Fruit fly (Drosophila melanogaster) whole organism, embryonic: ENCODE results near the gene CG32700.
A peak's percentile ranks its signal among the peaks of the same experiment; 100 is the strongest.

Experiments used
- C15 ChIP-seq: fragments of 200-800 bp; sonication (Bioruptor generic); IDR thresholded peaks from 3 replicates; pipeline ENCODE4 v1.3.6; 2022; ENCODE audit warnings: missing biosample characterization, missing genetic modification characterization
- CG11504 ChIP-seq: fragments of 200-800 bp; sonication (Bioruptor generic); optimal IDR thresholded peaks from 3 replicates; lab custom pipeline; 2019; ENCODE audit warnings: missing biosample characterization, mild to moderate bottlenecking, missing genetic modification characterization, moderate library complexity
- CG11723 ChIP-seq: fragments of 200-800 bp; sonication (Bioruptor generic); optimal IDR thresholded peaks from 2 replicates; lab custom pipeline; 2017; ENCODE audit warnings: missing biosample characterization, mild to moderate bottlenecking, missing genetic modification characterization
- CG12659 ChIP-seq: fragments of 200-800 bp; sonication (Bioruptor generic); optimal IDR thresholded peaks from 3 replicates; lab custom pipeline; 2017; ENCODE audit warnings: mild to moderate bottlenecking, missing biosample characterization, missing genetic modification reagents, missing genetic modification characterization
- CG14441 ChIP-seq: fragments of 200-800 bp; sonication (Bioruptor generic); IDR thresholded peaks from 2 replicates; pipeline ENCODE4 v1.3.6; 2022; ENCODE audit warnings: missing biosample characterization, missing genetic modification characterization
- CG15073 ChIP-seq: fragments of 200-800 bp; sonication (Bioruptor generic); optimal IDR thresholded peaks from 2 replicates; lab custom pipeline; 2016; ENCODE audit warnings: missing biosample characterization, missing genetic modification characterization
- CG1602 ChIP-seq: fragments of 200-800 bp; sonication (Bioruptor generic); optimal IDR thresholded peaks from 3 replicates; lab custom pipeline; 2016; ENCODE audit warnings: missing biosample characterization, missing genetic modification characterization
- CG2678 ChIP-seq: fragments of 200-800 bp; sonication (Bioruptor generic); optimal IDR thresholded peaks from 3 replicates; lab custom pipeline; 2019; ENCODE audit warnings: missing biosample characterization, mild to moderate bottlenecking, missing genetic modification characterization, moderate library complexity
- CG2875 ChIP-seq: fragments of 200-800 bp; sonication (Bioruptor generic); optimal IDR thresholded peaks from 2 replicates; lab custom pipeline; 2017; ENCODE audit warnings: missing biosample characterization, mild to moderate bottlenecking, missing genetic modification characterization, missing genetic modification reagents
- CG30431 ChIP-seq: fragments of 200-800 bp; sonication (Bioruptor generic); optimal IDR thresholded peaks from 2 replicates; lab custom pipeline; 2017; ENCODE audit warnings: missing biosample characterization, missing genetic modification characterization
- CG3726 ChIP-seq: fragments of 200-800 bp; sonication (Bioruptor generic); IDR thresholded peaks from 3 replicates; pipeline ENCODE4, ENCODE4 v1.3.6; 2022; ENCODE audit warnings: missing biosample characterization, missing genetic modification characterization
- CG7839 ChIP-seq: fragments of 200-800 bp; sonication (Bioruptor generic); optimal IDR thresholded peaks from 3 replicates; lab custom pipeline; 2018; ENCODE audit warnings: missing biosample characterization, mild to moderate bottlenecking, missing genetic modification characterization, moderate library complexity
- CG8290 ChIP-seq, 3 experiments: fragments of 200-800 bp; sonication (Bioruptor generic); optimal IDR thresholded peaks; 2 replicates each; lab custom pipeline; 2016 to 2019; ENCODE audit warnings: missing biosample characterization in 3 of 3, missing genetic modification characterization in 3 of 3, mild to moderate bottlenecking in 2 of 3, moderate library complexity in 1 of 3
- CG8924 ChIP-seq: fragments of 200-800 bp; optimal IDR thresholded peaks from 3 replicates; lab custom pipeline; 2019; ENCODE audit warnings: missing biosample characterization, mild to moderate bottlenecking, missing genetic modification characterization, moderate library complexity
- CG9727 ChIP-seq: fragments of 200-800 bp; sonication (Bioruptor generic); optimal IDR thresholded peaks from 3 replicates; lab custom pipeline; 2017; ENCODE audit warnings: missing biosample characterization, mild to moderate bottlenecking, missing genetic modification characterization
- CHES-1-like ChIP-seq: fragments of 200-800 bp; sonication (Bioruptor generic); optimal IDR thresholded peaks from 2 replicates; lab custom pipeline; 2016; ENCODE audit warnings: missing biosample characterization, missing genetic modification characterization
- Camta ChIP-seq: fragments of 200-800 bp; sonication (Bioruptor generic); optimal IDR thresholded peaks from 2 replicates; lab custom pipeline; 2016; ENCODE audit warnings: missing biosample characterization, missing genetic modification characterization
- D ChIP-seq, 2 experiments: fragments of 200-800 bp in 1 of 2; fragments of >200 bp in 1 of 2; sonication (Bioruptor generic) in 1 of 2; optimal IDR thresholded peaks; 2 replicates in 1 of 2; 3 replicates in 1 of 2; lab custom pipeline; 2017; ENCODE audit warnings: mild to moderate bottlenecking in 1 of 2, missing biosample characterization in 1 of 2, missing genetic modification characterization in 1 of 2, missing genetic modification reagents in 1 of 2
- Dek ChIP-seq: fragments of 200-800 bp; sonication (Bioruptor generic); optimal IDR thresholded peaks from 3 replicates; lab custom pipeline; 2019; ENCODE audit warnings: missing biosample characterization, mild to moderate bottlenecking, missing genetic modification characterization, moderate library complexity
- Dfd ChIP-seq, 2 experiments: fragments of >200 bp; optimal IDR thresholded peaks; 2 replicates each; lab custom pipeline; 2017; ENCODE audit warnings: missing biosample characterization in 2 of 2, missing genetic modification characterization in 2 of 2
- Ets97D ChIP-seq: fragments of 200-800 bp; sonication (Bioruptor generic); optimal IDR thresholded peaks from 3 replicates; lab custom pipeline; 2016; ENCODE audit warnings: missing biosample characterization, missing genetic modification characterization
- Gug ChIP-seq: fragments of 200-800 bp; sonication (Bioruptor generic); IDR thresholded peaks from 4 replicates; pipeline ENCODE4 v1.3.6; 2022; ENCODE audit warnings: missing biosample characterization, missing genetic modification characterization
- Hand ChIP-seq: fragments of 200-800 bp; sonication (Bioruptor generic); optimal IDR thresholded peaks from 2 replicates; lab custom pipeline; 2017; ENCODE audit warnings: mild to moderate bottlenecking, missing biosample characterization, missing genetic modification reagents, missing genetic modification characterization
- Hey ChIP-seq: fragments of 200-800 bp; sonication (Bioruptor generic); optimal IDR thresholded peaks from 3 replicates; lab custom pipeline; 2018; ENCODE audit warnings: missing biosample characterization, mild to moderate bottlenecking, missing genetic modification characterization
- Hmx ChIP-seq: fragments of 200-800 bp; sonication (Bioruptor generic); optimal IDR thresholded peaks from 2 replicates; lab custom pipeline; 2016; ENCODE audit warnings: missing biosample characterization, missing genetic modification characterization
- Med ChIP-seq: fragments of 200-800 bp; sonication (Bioruptor generic); peaks from one replicate; lab custom pipeline; 2016; ENCODE audit warnings: missing biosample characterization, missing genetic modification characterization, mild to moderate bottlenecking, inconsistent platforms, moderate library complexity
- NfI ChIP-seq: fragments of 200-800 bp; sonication (Bioruptor generic); optimal IDR thresholded peaks from 3 replicates; lab custom pipeline; 2018; ENCODE audit warnings: missing biosample characterization, mild to moderate bottlenecking, missing genetic modification characterization, moderate library complexity
- Pdp1 ChIP-seq, 2 experiments: fragments of 200-800 bp; sonication (Bioruptor generic); optimal IDR thresholded peaks; 3 replicates each; lab custom pipeline; 2016; ENCODE audit warnings: missing biosample characterization in 2 of 2, missing genetic modification characterization in 2 of 2, mild to moderate bottlenecking in 1 of 2, moderate library complexity in 1 of 2
- Spps ChIP-seq: fragments of 200-800 bp; sonication (Bioruptor generic); optimal IDR thresholded peaks from 2 replicates; lab custom pipeline; 2018; ENCODE audit warnings: missing biosample characterization, mild to moderate bottlenecking, missing genetic modification characterization
- Stat92E ChIP-seq, 3 experiments: fragments of >200 bp in 2 of 3; fragments of 200-800 bp in 1 of 3; sonication (Bioruptor generic) in 1 of 3; optimal IDR thresholded peaks; 2 replicates each; lab custom pipeline; 2017 to 2019; ENCODE audit warnings: missing biosample characterization in 3 of 3, missing genetic modification characterization in 3 of 3, mild to moderate bottlenecking in 1 of 3, moderate library complexity in 1 of 3
- bcd ChIP-seq: fragments of 200-800 bp; sonication (Bioruptor generic); optimal IDR thresholded peaks from 2 replicates; lab custom pipeline; 2017; ENCODE audit warnings: missing biosample characterization, mild to moderate bottlenecking, missing genetic modification characterization
- crc ChIP-seq: fragments of 200-800 bp; sonication (Bioruptor generic); optimal IDR thresholded peaks from 2 replicates; lab custom pipeline; 2016; ENCODE audit warnings: missing biosample characterization, missing genetic modification characterization
- crp ChIP-seq, 2 experiments: fragments of 200-800 bp; sonication (Bioruptor generic); optimal IDR thresholded peaks; 2 replicates in 1 of 2; 3 replicates in 1 of 2; lab custom pipeline; 2017; ENCODE audit warnings: missing biosample characterization in 2 of 2, missing genetic modification characterization in 2 of 2, mild to moderate bottlenecking in 1 of 2, moderate library complexity in 1 of 2
- eyg ChIP-seq: fragments of 200-800 bp; sonication (Bioruptor generic); optimal IDR thresholded peaks from 3 replicates; lab custom pipeline; 2016; ENCODE audit warnings: missing biosample characterization, missing genetic modification characterization
- ind ChIP-seq: fragments of 200-800 bp; sonication (Bioruptor generic); optimal IDR thresholded peaks from 3 replicates; lab custom pipeline; 2016; ENCODE audit warnings: missing biosample characterization, missing genetic modification characterization
- inv ChIP-seq: fragments of 200-800 bp; sonication (Bioruptor generic); IDR thresholded peaks from 2 replicates; pipeline ENCODE4 v1.3.6; 2022; ENCODE audit warnings: missing biosample characterization, missing genetic modification characterization; ENCODE audit not compliant: partially characterized antibody
- kah ChIP-seq: fragments of 200-800 bp; sonication (Bioruptor generic); optimal IDR thresholded peaks from 2 replicates; lab custom pipeline; 2018; ENCODE audit warnings: missing biosample characterization, mild to moderate bottlenecking, missing genetic modification characterization
- klu ChIP-seq: fragments of 200-800 bp; sonication (Bioruptor generic); IDR thresholded peaks from 2 replicates; pipeline ENCODE4 v1.3.6; 2022; ENCODE audit warnings: missing biosample characterization, missing genetic modification characterization
- luna ChIP-seq: fragments of 200-800 bp; sonication (Bioruptor generic); optimal IDR thresholded peaks from 2 replicates; lab custom pipeline; 2016; ENCODE audit warnings: missing biosample characterization, missing genetic modification characterization
- mam ChIP-seq: fragments of 200-800 bp; sonication (Bioruptor generic); optimal IDR thresholded peaks from 3 replicates; lab custom pipeline; 2016; ENCODE audit warnings: missing biosample characterization, missing genetic modification characterization
- pan ChIP-seq, 4 experiments: fragments of >200 bp in 3 of 4; fragments of 200-800 bp in 1 of 4; sonication (Bioruptor generic) in 1 of 4; optimal IDR thresholded peaks in 3 of 4; IDR thresholded peaks in 1 of 4; 2 replicates each; pipeline versions ENCODE4 v1.3.6 to Lab custom; 2017 to 2022; ENCODE audit warnings: missing biosample characterization in 2 of 4, missing genetic modification characterization in 2 of 4, mixed read lengths in 1 of 4
- pros ChIP-seq: fragments of 200-800 bp; sonication (Bioruptor generic); optimal IDR thresholded peaks from 3 replicates; lab custom pipeline; 2019; ENCODE audit warnings: missing biosample characterization, mild to moderate bottlenecking, missing genetic modification characterization, moderate library complexity
- salm ChIP-seq: fragments of 200-800 bp; sonication (Bioruptor generic); optimal IDR thresholded peaks from 2 replicates; lab custom pipeline; 2018; ENCODE audit warnings: missing biosample characterization, mild to moderate bottlenecking, missing genetic modification characterization
- sens ChIP-seq: fragments of 200-800 bp; sonication (Bioruptor generic); peaks from one replicate; lab custom pipeline; 2016; ENCODE audit warnings: missing biosample characterization, missing genetic modification characterization
- sim ChIP-seq: fragments of 200-800 bp; sonication (Bioruptor generic); IDR thresholded peaks from 2 replicates; pipeline ENCODE4 v1.3.6; 2022; ENCODE audit warnings: missing biosample characterization, missing genetic modification characterization
- tup ChIP-seq: fragments of 200-800 bp; sonication (Bioruptor generic); optimal IDR thresholded peaks from 2 replicates; lab custom pipeline; 2016; ENCODE audit warnings: missing biosample characterization, mild to moderate bottlenecking, missing genetic modification characterization, moderate library complexity
- usp ChIP-seq: fragments of >200 bp; optimal IDR thresholded peaks from 2 replicates; lab custom pipeline; 2017; ENCODE audit warnings: missing biosample characterization, missing genetic modification characterization
- yki ChIP-seq: fragments of >200 bp; optimal IDR thresholded peaks from 3 replicates; lab custom pipeline; 2018
- zen2 ChIP-seq: fragments of 200-800 bp; sonication (Bioruptor generic); IDR thresholded peaks from 3 replicates; pipeline ENCODE4 v1.3.6; 2022; ENCODE audit warnings: missing biosample characterization, missing genetic modification characterization; ENCODE audit not compliant: partially characterized antibody
- zfh2 ChIP-seq: fragments of 200-800 bp; sonication (Bioruptor generic); optimal IDR thresholded peaks from 2 replicates; lab custom pipeline; 2016; ENCODE audit warnings: missing biosample characterization, missing genetic modification characterization

CG32700 gene

dm6 chrX:9485899-9486298 lies 64.7 kb downstream of the CG32700 start (continued):
- TF ChIP-seq pan (optimal IDR thresholded peaks at IDR 0.05; lab: Kevin White, UChicago) (no peak), pan (GFP tag; optimal IDR thresholded peaks at IDR 0.05 in 1 of 2, IDR thresholded peaks at IDR 0.05 in 1 of 2) (no peak), CG9727 (GFP tag; lab: Kevin White, UChicago) (peak; percentile 13), Ets97D (no peak), Med (GFP tag; lab: Kevin White, UChicago) (no peak), CG8290 (GFP tag; optimal IDR thresholded peaks at IDR 0.05; lab: Kevin White, UChicago) (no peak), CG8290 (tag; optimal IDR thresholded peaks at IDR 0.05; lab: Kevin White, UChicago) (no peak), Hey (tag; lab: Kevin White, UChicago) (no peak), CG7839 (tag; lab: Kevin White, UChicago) (peak; percentile 40), Hmx (GFP tag; lab: Kevin White, UChicago) (no peak), yki (lab: Kevin White, UChicago) (no peak), bcd (GFP tag; lab: Kevin White, UChicago) (no peak), Camta (GFP tag; lab: Kevin White, UChicago) (no peak), Hand (GFP tag; lab: Kevin White, UChicago) (no peak), sim (no peak), Stat92E (GFP tag; optimal IDR thresholded peaks at IDR 0.05; lab: Kevin White, UChicago) (no peak), CG1602 (GFP tag; lab: Kevin White, UChicago) (no peak), Dek (no peak), luna (no peak), D (optimal IDR thresholded peaks at IDR 0.05; lab: Kevin White, UChicago) (no peak), D (GFP tag; optimal IDR thresholded peaks at IDR 0.05; lab: Kevin White, UChicago) (no peak), CG8924 (tag; lab: Kevin White, UChicago) (peak; percentile 3), CHES-1-like (GFP tag; lab: Kevin White, UChicago) (no peak), klu (no peak), tup (GFP tag; lab: Kevin White, UChicago) (no peak), crc (no peak), CG14441 (GFP tag; lab: Robert Waterston, UW) (no peak)
- TF ChIP-seq, all 482 proteins: peak for 41

dm6 chrX:9485175-9485574 lies 65.5 kb downstream of the CG32700 start:
- TF ChIP-seq pros (GFP tag; lab: Kevin White, UChicago) (no peak), NfI (GFP tag; lab: Kevin White, UChicago) (no peak), Dfd (GFP tag; optimal IDR thresholded peaks at IDR 0.05; lab: Kevin White, UChicago) (peak in 1 of 2 experiments; percentile 67), zfh2 (GFP tag; lab: Kevin White, UChicago) (no peak), salm (tag; lab: Kevin White, UChicago) (no peak), zen2 (GFP tag; lab: Robert Waterston, UW) (no peak), CG11723 (no peak), sens (peak; percentile 16), ind (no peak), inv (GFP tag; lab: Robert Waterston, UW) (0 out of 2 replicates have a peak, but pooled peaks have one; percentile 17), Pdp1 (GFP tag; optimal IDR thresholded peaks at IDR 0.05; lab: Kevin White, UChicago) (no peak), eyg (no peak), CG11504 (tag; lab: Kevin White, UChicago) (peak; percentile 9), luna (no peak), CG2678 (no peak), CG12659 (GFP tag; lab: Kevin White, UChicago) (no peak), CG30431 (no peak), kah (GFP tag; lab: Kevin White, UChicago) (no peak), mam (GFP tag; lab: Kevin White, UChicago) (no peak), CG15073 (GFP tag; lab: Kevin White, UChicago) (no peak), CG2875 (GFP tag; lab: Kevin White, UChicago) (no peak), usp (GFP tag; lab: Kevin White, UChicago) (no peak), Spps (tag; lab: Kevin White, UChicago) (no peak), C15 (GFP tag; lab: Robert Waterston, UW) (no peak), crp (GFP tag; optimal IDR thresholded peaks at IDR 0.05; lab: Kevin White, UChicago) (no peak), Gug (GFP tag; lab: Robert Waterston, UW) (no peak), CG3726 (GFP tag; lab: Robert Waterston, UW) (no peak)
